Fruit fly (Drosophila melanogaster) whole organism: ENCODE results near the gene Nf-YA.

Experiments
- CG8478 ChIP-seq: fragments of >200 bp; optimal IDR thresholded peaks from 2 replicates; lab custom pipeline; 2018; ENCODE audit warnings: inconsistent platforms
- Dll ChIP-seq: fragments of >200 bp; optimal IDR thresholded peaks from 2 replicates; lab custom pipeline; 2017
- EcR ChIP-seq, 2 experiments: fragments of >200 bp; optimal IDR thresholded peaks; 2 replicates each; lab custom pipeline; 2017; ENCODE audit warnings: missing biosample characterization in 2 of 2, missing genetic modification characterization in 2 of 2, missing genetic modification reagents in 2 of 2
- pan ChIP-seq: fragments of >200 bp; optimal IDR thresholded peaks from 2 replicates; lab custom pipeline; 2017
- psq ChIP-seq: fragments of >200 bp; optimal IDR thresholded peaks from 2 replicates; lab custom pipeline; 2017
- usp ChIP-seq: fragments of >200 bp; optimal IDR thresholded peaks from 2 replicates; lab custom pipeline; 2017; ENCODE audit warnings: missing biosample characterization, missing genetic modification characterization, mixed read lengths

Gene Nf-YA

dm6 chr3L:9467267-9467666, 25.2 kb upstream of the Nf-YA start:
- TF ChIP-seq psq = no peak
- no peak for TF ChIP-seq pan
- TF ChIP-seq EcR (GFP tag; optimal IDR thresholded peaks at IDR 0.05; lab: Kevin White, UChicago) = no peak
- TF ChIP-seq Dll = no peak
- no peak for TF ChIP-seq CG8478
- TF ChIP-seq usp (GFP tag; lab: Kevin White, UChicago) = no peak

dm6 chr3L:9466595-9466994, 24.5 kb upstream of the Nf-YA start:
- TF ChIP-seq EcR (GFP tag; optimal IDR thresholded peaks at IDR 0.05; lab: Kevin White, UChicago) (no peak), pan (no peak), usp (GFP tag; lab: Kevin White, UChicago) (no peak), CG8478 (no peak), Dll (no peak), psq (no peak)

dm6 chr3L:9465652-9466244, 23.7 kb upstream of the Nf-YA start:
- no peak for TF ChIP-seq Dll
- TF ChIP-seq EcR (GFP tag; optimal IDR thresholded peaks at IDR 0.05; lab: Kevin White, UChicago) = no peak
- TF ChIP-seq psq = no peak
- TF ChIP-seq usp (GFP tag; lab: Kevin White, UChicago) = no peak
- no peak for TF ChIP-seq pan
- TF ChIP-seq CG8478 = no peak

- no peak for TF ChIP-seq Dll
- TF ChIP-seq psq = no peak
- no peak for TF ChIP-seq usp (GFP tag; lab: Kevin White, UChicago)
- TF ChIP-seq CG8478 = no peak
- no peak for TF ChIP-seq EcR (GFP tag; optimal IDR thresholded peaks at IDR 0.05; lab: Kevin White, UChicago)
- TF ChIP-seq pan = no peak
Measured at dm6 chr3L:9462794-9463193, 20.7 kb upstream of the Nf-YA start.

dm6 chr3L:9462247-9462769, 20.2 kb upstream of the Nf-YA start:
- peak; percentile 41 for TF ChIP-seq Dll
- TF ChIP-seq psq = no peak

- no peak for TF ChIP-seq Dll
- TF ChIP-seq usp (GFP tag; lab: Kevin White, UChicago) = no peak
- no peak for TF ChIP-seq CG8478
- TF ChIP-seq EcR (GFP tag; optimal IDR thresholded peaks at IDR 0.05; lab: Kevin White, UChicago) = no peak
- TF ChIP-seq pan = no peak
- TF ChIP-seq psq = no peak
Measured at dm6 chr3L:9461670-9462246, 19.7 kb upstream of the Nf-YA start.

dm6 chr3L:9460775-9461491, 18.9 kb upstream of the Nf-YA start, which contains the start of the genes CG3434 and CG44838:
Gene CG3434 (minus strand): TSS chr3L:9460799.
Gene CG44838 (plus strand): TSS chr3L:9461050.
- TF ChIP-seq usp (GFP tag; lab: Kevin White, UChicago) (no peak), pan (no peak), psq (no peak), Dll (no peak), EcR (GFP tag; optimal IDR thresholded peaks at IDR 0.05; lab: Kevin White, UChicago) (no peak), CG8478 (no peak)

dm6 chr3L:9457619-9458092, 15.6 kb upstream of the Nf-YA start, which contains the start of gene CG3437:
Gene CG3437 (minus strand): TSS chr3L:9457669.
- TF ChIP-seq CG8478 = no peak
- TF ChIP-seq EcR (GFP tag; optimal IDR thresholded peaks at IDR 0.05; lab: Kevin White, UChicago) = no peak
- no peak for TF ChIP-seq pan
- no peak for TF ChIP-seq usp (GFP tag; lab: Kevin White, UChicago)
- no peak for TF ChIP-seq psq
- no peak for TF ChIP-seq Dll

dm6 chr3L:9456389-9456788, 14.3 kb upstream of the Nf-YA start:
- TF ChIP-seq psq (no peak), CG8478 (no peak), pan (no peak), EcR (GFP tag; optimal IDR thresholded peaks at IDR 0.05; lab: Kevin White, UChicago) (no peak), usp (GFP tag; lab: Kevin White, UChicago) (no peak), Dll (no peak)

dm6 chr3L:9455819-9456388, 13.8 kb upstream of the Nf-YA start, which contains the start of the genes phol and CG3552:
Gene phol (minus strand): TSS chr3L:9456281.
Gene CG3552 (plus strand): TSS chr3L:9456318.
- TF ChIP-seq EcR (GFP tag; optimal IDR thresholded peaks at IDR 0.05; lab: Kevin White, UChicago) (no peak), usp (GFP tag; lab: Kevin White, UChicago) (no peak), Dll (no peak), pan (no peak), psq (no peak), CG8478 (no peak)

dm6 chr3L:9452422-9452821, 10.4 kb upstream of the Nf-YA start:
- TF ChIP-seq psq (no peak), pan (no peak), EcR (GFP tag; optimal IDR thresholded peaks at IDR 0.05; lab: Kevin White, UChicago) (no peak)

dm6 chr3L:9451522-9452118, 9.6 kb upstream of the Nf-YA start, which contains the start of the genes CG3448 and ghi:
Gene CG3448 (minus strand): TSS chr3L:9451572.
Gene ghi (plus strand): TSS chr3L:9451876.
- TF ChIP-seq psq (no peak), EcR (GFP tag; optimal IDR thresholded peaks at IDR 0.05; lab: Kevin White, UChicago) (no peak)
